Fruit fly (Drosophila melanogaster) whole organism, embryonic: Measurements from ENCODE around the gene CG13884.
A peak's percentile ranks its signal among the peaks of the same experiment; 100 is the strongest.

Source experiments
- B-H1 ChIP-seq: fragments of 200-800 bp; sonication (Bioruptor generic); IDR thresholded peaks from 3 replicates; pipeline ENCODE4 v1.3.6; 2022; ENCODE audit warnings: missing biosample characterization, missing genetic modification characterization
- CG10366 ChIP-seq: fragments of 200-800 bp; sonication (Bioruptor generic); IDR thresholded peaks from 2 replicates; pipeline ENCODE4 v1.3.6; 2022; ENCODE audit warnings: missing biosample characterization, missing genetic modification characterization
- CG10565 ChIP-seq: fragments of 200-800 bp; sonication (Bioruptor generic); optimal IDR thresholded peaks from 3 replicates; lab custom pipeline; 2016; ENCODE audit warnings: missing biosample characterization, mild to moderate bottlenecking, missing genetic modification characterization
- CG11398 ChIP-seq: fragments of 200-800 bp; sonication (Bioruptor generic); optimal IDR thresholded peaks from 2 replicates; lab custom pipeline; 2016; ENCODE audit warnings: missing biosample characterization, missing genetic modification characterization
- CG12942 ChIP-seq: fragments of 200-800 bp; sonication (Bioruptor generic); optimal IDR thresholded peaks from 3 replicates; lab custom pipeline; 2016; ENCODE audit warnings: missing biosample characterization, missing genetic modification characterization
- CG13123 ChIP-seq: fragments of 200-800 bp; sonication (Bioruptor generic); optimal IDR thresholded peaks from 2 replicates; lab custom pipeline; 2016; ENCODE audit warnings: missing biosample characterization, missing genetic modification characterization
- CG13424 ChIP-seq: fragments of 200-800 bp; sonication (Bioruptor generic); optimal IDR thresholded peaks from 2 replicates; lab custom pipeline; 2019; ENCODE audit warnings: missing biosample characterization, mild to moderate bottlenecking, missing genetic modification characterization, moderate library complexity
- CG1529 ChIP-seq: fragments of 200-800 bp; sonication (Bioruptor generic); optimal IDR thresholded peaks from 3 replicates; lab custom pipeline; 2018; ENCODE audit warnings: missing biosample characterization, missing genetic modification characterization
- CG1647 ChIP-seq: fragments of 200-800 bp; sonication (Bioruptor generic); optimal IDR thresholded peaks from 3 replicates; lab custom pipeline; 2016; ENCODE audit warnings: missing biosample characterization, missing genetic modification characterization
- CG17186 ChIP-seq: fragments of 200-800 bp; sonication (Bioruptor generic); optimal IDR thresholded peaks from 3 replicates; lab custom pipeline; 2017; ENCODE audit warnings: missing biosample characterization, missing genetic modification reagents, missing genetic modification characterization
- CG17359 ChIP-seq: fragments of 200-800 bp; sonication (Bioruptor generic); optimal IDR thresholded peaks from 3 replicates; lab custom pipeline; 2018; ENCODE audit warnings: missing biosample characterization, mild to moderate bottlenecking, missing genetic modification characterization, moderate library complexity
- CG17385 ChIP-seq: fragments of 200-800 bp; sonication (Bioruptor generic); optimal IDR thresholded peaks from 3 replicates; lab custom pipeline; 2018; ENCODE audit warnings: missing biosample characterization, mild to moderate bottlenecking, missing genetic modification characterization
- CG17568 ChIP-seq: fragments of 200-800 bp; sonication (Bioruptor generic); optimal IDR thresholded peaks from 2 replicates; lab custom pipeline; 2018; ENCODE audit warnings: missing biosample characterization, mild to moderate bottlenecking, missing genetic modification characterization, moderate library complexity
- CG17829 ChIP-seq: fragments of 200-800 bp; optimal IDR thresholded peaks from 2 replicates; lab custom pipeline; 2019; ENCODE audit warnings: missing biosample characterization, mild to moderate bottlenecking, missing genetic modification characterization, moderate library complexity
- CG2678 ChIP-seq: fragments of 200-800 bp; sonication (Bioruptor generic); optimal IDR thresholded peaks from 3 replicates; lab custom pipeline; 2019; ENCODE audit warnings: missing biosample characterization, mild to moderate bottlenecking, missing genetic modification characterization, moderate library complexity
- CG3065 ChIP-seq: fragments of 200-800 bp; sonication (Bioruptor generic); optimal IDR thresholded peaks from 2 replicates; lab custom pipeline; 2016; ENCODE audit warnings: missing biosample characterization, missing genetic modification characterization
- CG3726 ChIP-seq: fragments of 200-800 bp; sonication (Bioruptor generic); IDR thresholded peaks from 3 replicates; pipeline ENCODE4, ENCODE4 v1.3.6; 2022; ENCODE audit warnings: missing biosample characterization, missing genetic modification characterization
- CG4730 ChIP-seq: fragments of 200-800 bp; sonication (Bioruptor generic); IDR thresholded peaks from 2 replicates; pipeline ENCODE4 v1.3.6; 2022; ENCODE audit warnings: missing biosample characterization, missing genetic modification characterization
- CG7556 ChIP-seq: fragments of 200-800 bp; sonication (Bioruptor generic); optimal IDR thresholded peaks from 2 replicates; lab custom pipeline; 2017; ENCODE audit warnings: missing biosample characterization, mild to moderate bottlenecking, missing genetic modification characterization
- CG8478 ChIP-seq: fragments of >200 bp; optimal IDR thresholded peaks from 2 replicates; lab custom pipeline; 2018
- CG8924 ChIP-seq: fragments of 200-800 bp; optimal IDR thresholded peaks from 3 replicates; lab custom pipeline; 2019; ENCODE audit warnings: missing biosample characterization, mild to moderate bottlenecking, missing genetic modification characterization, moderate library complexity
- CG9876 ChIP-seq: fragments of 200-800 bp; sonication (Bioruptor generic); optimal IDR thresholded peaks from 2 replicates; lab custom pipeline; 2016; ENCODE audit warnings: missing biosample characterization, missing genetic modification characterization
- Camta ChIP-seq: fragments of 200-800 bp; sonication (Bioruptor generic); optimal IDR thresholded peaks from 2 replicates; lab custom pipeline; 2016; ENCODE audit warnings: missing biosample characterization, missing genetic modification characterization
- CkIIα-i1 ChIP-seq: fragments of 200-800 bp; sonication (Bioruptor generic); IDR thresholded peaks from 2 replicates; pipeline ENCODE4 v1.3.6; 2022; ENCODE audit warnings: missing biosample characterization, missing genetic modification characterization
- Dad ChIP-seq: fragments of 200-800 bp; sonication (Bioruptor generic); optimal IDR thresholded peaks from 3 replicates; lab custom pipeline; 2016; ENCODE audit warnings: missing biosample characterization, missing genetic modification characterization
- H2.0 ChIP-seq: fragments of 200-800 bp; sonication (Bioruptor generic); IDR thresholded peaks from 2 replicates; pipeline ENCODE4 v1.3.6; 2022; ENCODE audit warnings: missing biosample characterization, missing genetic modification characterization
- HLH54F ChIP-seq: fragments of 200-800 bp; sonication (Bioruptor generic); optimal IDR thresholded peaks from 3 replicates; lab custom pipeline; 2016; ENCODE audit warnings: missing biosample characterization, missing genetic modification characterization
- Hmr ChIP-seq: fragments of 200-800 bp; sonication (Bioruptor generic); optimal IDR thresholded peaks from 3 replicates; lab custom pipeline; 2017; ENCODE audit warnings: mild to moderate bottlenecking, missing biosample characterization, missing genetic modification reagents, missing genetic modification characterization
- Hr3 ChIP-seq: fragments of 200-800 bp; sonication (Bioruptor generic); optimal IDR thresholded peaks from 3 replicates; lab custom pipeline; 2016; ENCODE audit warnings: missing biosample characterization, missing genetic modification characterization
- Mes4 ChIP-seq: fragments of 200-800 bp; sonication (Bioruptor generic); optimal IDR thresholded peaks from 2 replicates; lab custom pipeline; 2016; ENCODE audit warnings: missing biosample characterization, missing genetic modification characterization
- NC2α ChIP-seq: fragments of 200-800 bp; sonication (Bioruptor generic); optimal IDR thresholded peaks from 2 replicates; lab custom pipeline; 2016; ENCODE audit warnings: missing biosample characterization, missing genetic modification characterization
- NK7.1 ChIP-seq: fragments of 200-800 bp; sonication (Bioruptor generic); optimal IDR thresholded peaks from 3 replicates; lab custom pipeline; 2016; ENCODE audit warnings: missing biosample characterization, missing genetic modification characterization
- NfI ChIP-seq: fragments of 200-800 bp; sonication (Bioruptor generic); optimal IDR thresholded peaks from 3 replicates; lab custom pipeline; 2018; ENCODE audit warnings: missing biosample characterization, mild to moderate bottlenecking, missing genetic modification characterization, moderate library complexity
- Rfx ChIP-seq: fragments of 200-800 bp; sonication (Bioruptor generic); IDR thresholded peaks from 2 replicates; pipeline ENCODE4 v1.3.6; 2022; ENCODE audit warnings: missing biosample characterization, missing genetic modification characterization
- TFAM ChIP-seq: fragments of 200-800 bp; sonication (Bioruptor generic); optimal IDR thresholded peaks from 2 replicates; lab custom pipeline; 2017; ENCODE audit warnings: missing biosample characterization, missing genetic modification characterization, inconsistent platforms
- al ChIP-seq: fragments of 200-800 bp; sonication (Bioruptor generic); IDR thresholded peaks from 2 replicates; pipeline ENCODE4 v1.3.6; 2022; ENCODE audit warnings: missing biosample characterization, missing genetic modification characterization
- ato ChIP-seq: fragments of 200-800 bp; sonication (Bioruptor generic); IDR thresholded peaks from 2 replicates; pipeline ENCODE4 v1.3.6; 2022; ENCODE audit warnings: missing biosample characterization, missing genetic modification characterization; ENCODE audit not compliant: partially characterized antibody
- bab2 ChIP-seq: fragments of 200-800 bp; sonication (Bioruptor generic); optimal IDR thresholded peaks from 2 replicates; lab custom pipeline; 2016; ENCODE audit warnings: missing biosample characterization, missing genetic modification characterization
- cad ChIP-seq: fragments of >200 bp; optimal IDR thresholded peaks from 2 replicates; lab custom pipeline; 2017; ENCODE audit warnings: missing biosample characterization, missing genetic modification characterization
- crc ChIP-seq: fragments of 200-800 bp; sonication (Bioruptor generic); optimal IDR thresholded peaks from 2 replicates; lab custom pipeline; 2016; ENCODE audit warnings: missing biosample characterization, missing genetic modification characterization
- dan ChIP-seq: fragments of 200-800 bp; sonication (Bioruptor generic); IDR thresholded peaks from 2 replicates; pipeline ENCODE4 v1.3.6; 2022; ENCODE audit warnings: missing biosample characterization, missing genetic modification characterization
- dpn ChIP-seq, 2 experiments: fragments of 200-800 bp; sonication (Bioruptor generic); optimal IDR thresholded peaks; 3 replicates each; lab custom pipeline; 2016; ENCODE audit warnings: missing biosample characterization in 2 of 2, missing genetic modification characterization in 2 of 2
- ewg ChIP-seq: fragments of 200-800 bp; sonication (Bioruptor generic); optimal IDR thresholded peaks from 3 replicates; lab custom pipeline; 2017; ENCODE audit warnings: mild to moderate bottlenecking, missing biosample characterization, missing genetic modification reagents, missing genetic modification characterization
- exex ChIP-seq: fragments of 200-800 bp; sonication (Bioruptor generic); optimal IDR thresholded peaks from 4 replicates; lab custom pipeline; 2018; ENCODE audit warnings: missing biosample characterization, mild to moderate bottlenecking, missing genetic modification characterization, moderate library complexity
- grn ChIP-seq: fragments of 200-800 bp; sonication (Bioruptor generic); optimal IDR thresholded peaks from 3 replicates; lab custom pipeline; 2017; ENCODE audit warnings: missing biosample characterization, missing genetic modification characterization
- gt ChIP-seq: fragments of 200-800 bp; sonication (Bioruptor generic); IDR thresholded peaks from 2 replicates; pipeline ENCODE4 v1.3.6; 2022; ENCODE audit warnings: missing biosample characterization, missing genetic modification characterization
- jing ChIP-seq: fragments of 200-800 bp; sonication (Bioruptor generic); optimal IDR thresholded peaks from 2 replicates; lab custom pipeline; 2018; ENCODE audit warnings: missing biosample characterization, mild to moderate bottlenecking, missing genetic modification characterization
- kah ChIP-seq: fragments of 200-800 bp; sonication (Bioruptor generic); optimal IDR thresholded peaks from 2 replicates; lab custom pipeline; 2018; ENCODE audit warnings: missing biosample characterization, mild to moderate bottlenecking, missing genetic modification characterization
- lola ChIP-seq, 3 experiments: fragments of >200 bp in 2 of 3; fragments of 200-800 bp in 1 of 3; sonication (Bioruptor generic) in 1 of 3; optimal IDR thresholded peaks; 2 replicates each; lab custom pipeline; 2017 to 2019; ENCODE audit warnings: missing biosample characterization in 3 of 3, missing genetic modification characterization in 3 of 3, mild to moderate bottlenecking in 1 of 3, moderate library complexity in 1 of 3
- nom ChIP-seq: fragments of 200-800 bp; sonication (Bioruptor generic); optimal IDR thresholded peaks from 2 replicates; lab custom pipeline; 2017; ENCODE audit warnings: missing biosample characterization, missing genetic modification characterization, mild to moderate bottlenecking, moderate library complexity, missing genetic modification reagents
- run ChIP-seq: fragments of 200-800 bp; sonication (Bioruptor generic); optimal IDR thresholded peaks from 3 replicates; lab custom pipeline; 2018; ENCODE audit warnings: missing biosample characterization, mild to moderate bottlenecking, missing genetic modification characterization
- sens-2 ChIP-seq: fragments of 200-800 bp; sonication (Bioruptor generic); IDR thresholded peaks from 2 replicates; pipeline ENCODE4 v1.3.6; 2022; ENCODE audit warnings: missing biosample characterization, missing genetic modification characterization
- tup ChIP-seq: fragments of 200-800 bp; sonication (Bioruptor generic); optimal IDR thresholded peaks from 2 replicates; lab custom pipeline; 2016; ENCODE audit warnings: missing biosample characterization, mild to moderate bottlenecking, missing genetic modification characterization, moderate library complexity

CG13884 gene

DNA sequence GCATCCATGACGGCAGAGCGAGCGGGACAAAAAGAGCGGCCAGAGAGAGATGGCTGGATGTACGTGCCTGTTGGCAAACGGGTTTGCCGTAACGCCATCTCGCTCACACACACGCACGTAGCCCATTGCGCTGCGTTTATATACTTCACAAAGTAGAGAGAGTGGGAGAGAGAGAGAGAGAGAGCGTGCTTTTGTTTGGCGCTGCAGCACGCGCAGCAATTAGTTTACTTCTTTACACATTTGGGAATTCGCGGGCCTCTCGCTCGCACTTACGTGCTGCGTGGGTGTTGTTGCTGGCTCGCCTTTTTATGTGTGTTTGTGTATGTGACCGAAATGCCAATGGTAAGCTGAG, 11.8 kb upstream of the CG13884 start (continued):
- TF ChIP-seq nom (no peak), NK7.1 (GFP tag; lab: Kevin White, UChicago) (no peak), CG10366 (no peak), B-H1 (GFP tag; lab: Robert Waterston, UW) (no peak), CG17385 (no peak), CG17568 (GFP tag; lab: Kevin White, UChicago) (no peak), CG17186 (no peak), CG17359 (no peak), gt (GFP tag; lab: Robert Waterston, UW) (no peak), H2.0 (no peak), lola (GFP tag; optimal IDR thresholded peaks at IDR 0.05; lab: Kevin White, UChicago) (no peak), cad (GFP tag; lab: Kevin White, UChicago) (peak; percentile 52), CG12942 (GFP tag; lab: Kevin White, UChicago) (no peak), Hr3 (GFP tag; lab: Kevin White, UChicago) (no peak), CG13424 (no peak), crc (GFP tag; lab: Kevin White, UChicago) (no peak), jing (GFP tag; lab: Kevin White, UChicago) (peak; percentile 55), exex (tag; lab: Kevin White, UChicago) (no peak), grn (GFP tag; lab: Kevin White, UChicago) (no peak), dan (GFP tag; lab: Robert Waterston, UW) (no peak), CG1647 (GFP tag; lab: Kevin White, UChicago) (no peak), CG3726 (GFP tag; lab: Robert Waterston, UW) (no peak), CG3065 (no peak), CG4730 (GFP tag; lab: Robert Waterston, UW) (no peak), run (tag; lab: Kevin White, UChicago) (no peak), CG11398 (GFP tag; lab: Kevin White, UChicago) (no peak), Camta (GFP tag; lab: Kevin White, UChicago) (no peak), NfI (GFP tag; lab: Kevin White, UChicago) (no peak), kah (GFP tag; lab: Kevin White, UChicago) (no peak), CG1529 (GFP tag; lab: Kevin White, UChicago) (no peak), Mes4 (GFP tag; lab: Kevin White, UChicago) (no peak), CG9876 (GFP tag; lab: Kevin White, UChicago) (no peak), CG8478 (lab: Kevin White, UChicago) (peak; percentile 100), dpn (GFP tag; optimal IDR thresholded peaks at IDR 0.05; lab: Kevin White, UChicago) (no peak), CG13123 (GFP tag; lab: Kevin White, UChicago) (no peak), CG7556 (GFP tag; lab: Kevin White, UChicago) (no peak), Dad (GFP tag; lab: Kevin White, UChicago) (no peak), NC2α (GFP tag; lab: Kevin White, UChicago) (no peak), ewg (GFP tag; lab: Kevin White, UChicago) (peak; percentile 90), CG10565 (GFP tag; lab: Kevin White, UChicago) (no peak), CkIIα-i1 (no peak), CG17829 (tag; lab: Kevin White, UChicago) (no peak), ato (GFP tag; lab: Robert Waterston, UW) (0 out of 2 replicates have a peak, but pooled peaks have one; percentile 30), TFAM (GFP tag; lab: Kevin White, UChicago) (no peak), CG2678 (tag; lab: Kevin White, UChicago) (no peak), al (no peak), bab2 (GFP tag; lab: Kevin White, UChicago) (no peak), sens-2 (GFP tag; lab: Robert Waterston, UW) (no peak), Rfx (GFP tag; lab: Robert Waterston, UW) (no peak), Hmr (GFP tag; lab: Kevin White, UChicago) (no peak), tup (GFP tag; lab: Kevin White, UChicago) (no peak), HLH54F (GFP tag; lab: Kevin White, UChicago) (no peak), CG8924 (tag; lab: Kevin White, UChicago) (no peak)
